Worm (Caenorhabditis elegans): ENCODE results near the gene nhr-216.
A peak's percentile ranks its signal among the peaks of the same experiment; 100 is the strongest.

The nhr-216 gene

ce11 chrV:5358772-5359171 lies at the start of gene nhr-216:
nhr-216 (minus strand) TSS chrV:5358872.
- TF ChIP-seq unc-62 (GFP tag; optimal IDR thresholded peaks at IDR 0.05), result no peak
- no peak for TF ChIP-seq lsy-2 (tag; optimal IDR thresholded peaks at IDR 0.05)
- no peak for TF ChIP-seq nhr-6 (tag; optimal IDR thresholded peaks at IDR 0.05)
- no peak for TF ChIP-seq ZK546.5 (tag; optimal IDR thresholded peaks at IDR 0.05)
- no peak for TF ChIP-seq egl-27 (tag; optimal IDR thresholded peaks at IDR 0.05)
- no peak for TF ChIP-seq lin-11 (tag; optimal IDR thresholded peaks at IDR 0.05)
- no peak for TF ChIP-seq ztf-4 (tag; optimal IDR thresholded peaks at IDR 0.05)
- TF ChIP-seq lin-13 (GFP tag; optimal IDR thresholded peaks at IDR 0.05), result no peak
- no peak for TF ChIP-seq nhr-21 (tag; optimal IDR thresholded peaks at IDR 0.05)
- no peak for TF ChIP-seq alr-1 (tag; optimal IDR thresholded peaks at IDR 0.05)
- TF ChIP-seq skn-1 (tag; optimal IDR thresholded peaks at IDR 0.05), result no peak
- no peak for TF ChIP-seq lin-39 (tag; optimal IDR thresholded peaks at IDR 0.05)
- TF ChIP-seq nhr-11 (tag; optimal IDR thresholded peaks at IDR 0.05), result no peak
- TF ChIP-seq nhr-237 (tag; optimal IDR thresholded peaks at IDR 0.05), result no peak
- TF ChIP-seq sma-9 (GFP tag; optimal IDR thresholded peaks at IDR 0.05), result no peak
- TF ChIP-seq sma-9 (tag; optimal IDR thresholded peaks at IDR 0.05), result no peak
- TF ChIP-seq elt-1 (tag; optimal IDR thresholded peaks at IDR 0.05), result no peak
- no peak for TF ChIP-seq ama-1 (optimal IDR thresholded peaks at IDR 0.05)
- TF ChIP-seq F13H6.1 (tag; optimal IDR thresholded peaks at IDR 0.05), result no peak
- no peak for TF ChIP-seq elt-3 (tag; optimal IDR thresholded peaks at IDR 0.05)

ce11 chrV:5408223-5408622 lies 49.6 kb upstream of the nhr-216 start, which contains the start of gene C25A6.1:
C25A6.1 (plus strand) TSS chrV:5408523.
- TF ChIP-seq nhr-129 (tag; optimal IDR thresholded peaks at IDR 0.05) (no peak), dmd-4 (tag; optimal IDR thresholded peaks at IDR 0.05) (no peak), unc-55 (GFP tag; optimal IDR thresholded peaks at IDR 0.05) (no peak), elt-1 (tag; optimal IDR thresholded peaks at IDR 0.05) (no peak), skn-1 (tag; optimal IDR thresholded peaks at IDR 0.05) (no peak), lin-13 (GFP tag; optimal IDR thresholded peaks at IDR 0.05) (no peak), sma-9 (GFP tag; optimal IDR thresholded peaks at IDR 0.05) (no peak), sma-9 (tag; optimal IDR thresholded peaks at IDR 0.05) (no peak), nhr-21 (tag; optimal IDR thresholded peaks at IDR 0.05) (no peak), unc-39 (tag; optimal IDR thresholded peaks at IDR 0.05) (no peak), mab-5 (tag; optimal IDR thresholded peaks at IDR 0.05) (no peak), mbf-1 (tag; optimal IDR thresholded peaks at IDR 0.05) (no peak), elt-3 (tag; optimal IDR thresholded peaks at IDR 0.05) (no peak), nhr-23 (tag; optimal IDR thresholded peaks at IDR 0.05) (no peak), nhr-12 (tag; optimal IDR thresholded peaks at IDR 0.05) (no peak), sem-4 (tag; optimal IDR thresholded peaks at IDR 0.05) (no peak)

- TF ChIP-seq ZK546.5 (tag; optimal IDR thresholded peaks at IDR 0.05) (no peak), nhr-10 (tag; optimal IDR thresholded peaks at IDR 0.05) (no peak), blmp-1 (tag; optimal IDR thresholded peaks at IDR 0.05; ENCODE audit: insufficient read depth) (no peak), ztf-1 (GFP tag; conservative IDR thresholded peaks at IDR 0.05) (no peak), ztf-4 (tag; optimal IDR thresholded peaks at IDR 0.05) (no peak), fos-1 (tag; optimal IDR thresholded peaks at IDR 0.05) (no peak), F13H6.1 (tag; optimal IDR thresholded peaks at IDR 0.05) (no peak), zag-1 (tag; optimal IDR thresholded peaks at IDR 0.05) (no peak), sma-3 (GFP tag; optimal IDR thresholded peaks at IDR 0.05) (no peak), lin-39 (tag; optimal IDR thresholded peaks at IDR 0.05) (no peak), ceh-16 (tag; optimal IDR thresholded peaks at IDR 0.05) (no peak)
These were observed 46.4 kb upstream of the nhr-216 start, which contains the start of gene dmsr-7 for ce11 chrV:5405053-5405452. dmsr-7 (plus strand) TSS chrV:5405353.

ce11 chrV:5403938-5404337 lies 45.3 kb upstream of the nhr-216 start:
- TF ChIP-seq Y55F3AM.14 (GFP tag; optimal IDR thresholded peaks at IDR 0.05) (peak; percentile 77), nhr-10 (tag; optimal IDR thresholded peaks at IDR 0.05) (no peak)

All from whole organism, L2 larva.